Fruit fly (Drosophila melanogaster): ENCODE data around the gene Cyp309a1.

Cyp309a1 gene

DNA sequence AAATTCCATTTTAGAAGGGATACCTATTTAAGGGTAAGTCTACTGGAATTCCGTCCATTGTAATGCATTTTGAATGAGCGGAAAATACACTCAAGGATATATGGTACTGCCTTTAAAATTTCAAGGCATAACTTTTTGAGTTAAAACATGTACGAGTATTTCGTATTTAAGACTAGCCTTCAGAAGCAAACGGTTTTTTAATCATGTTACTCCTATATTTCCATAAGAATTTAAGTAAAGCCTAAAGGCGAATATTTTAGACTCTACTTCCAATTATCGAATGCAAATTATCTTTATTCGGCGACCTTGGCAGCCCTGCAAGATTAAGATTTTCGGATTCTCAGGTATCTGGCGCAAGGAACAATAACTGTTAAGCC, 12.7 kb upstream of the Cyp309a1 start, which contains the start of gene Elba2:
TSS of gene Elba2 (plus strand) at position 327 of the 377 bp plus-strand sequence.
- TF ChIP-seq CG11617 (GFP tag; optimal IDR thresholded peaks at IDR 0.05) (no peak), CG14711 (tag; optimal IDR thresholded peaks at IDR 0.05) (peak; percentile 36), CG33017 (tag; optimal IDR thresholded peaks at IDR 0.05) (no peak), bab1 (GFP tag; optimal IDR thresholded peaks at IDR 0.05) (no peak), Hr96 (GFP tag; optimal IDR thresholded peaks at IDR 0.05) (no peak), tj (GFP tag; optimal IDR thresholded peaks at IDR 0.05) (no peak), CG7101 (tag; optimal IDR thresholded peaks at IDR 0.05) (no peak), toe (GFP tag; optimal IDR thresholded peaks at IDR 0.05) (no peak)

DNA sequence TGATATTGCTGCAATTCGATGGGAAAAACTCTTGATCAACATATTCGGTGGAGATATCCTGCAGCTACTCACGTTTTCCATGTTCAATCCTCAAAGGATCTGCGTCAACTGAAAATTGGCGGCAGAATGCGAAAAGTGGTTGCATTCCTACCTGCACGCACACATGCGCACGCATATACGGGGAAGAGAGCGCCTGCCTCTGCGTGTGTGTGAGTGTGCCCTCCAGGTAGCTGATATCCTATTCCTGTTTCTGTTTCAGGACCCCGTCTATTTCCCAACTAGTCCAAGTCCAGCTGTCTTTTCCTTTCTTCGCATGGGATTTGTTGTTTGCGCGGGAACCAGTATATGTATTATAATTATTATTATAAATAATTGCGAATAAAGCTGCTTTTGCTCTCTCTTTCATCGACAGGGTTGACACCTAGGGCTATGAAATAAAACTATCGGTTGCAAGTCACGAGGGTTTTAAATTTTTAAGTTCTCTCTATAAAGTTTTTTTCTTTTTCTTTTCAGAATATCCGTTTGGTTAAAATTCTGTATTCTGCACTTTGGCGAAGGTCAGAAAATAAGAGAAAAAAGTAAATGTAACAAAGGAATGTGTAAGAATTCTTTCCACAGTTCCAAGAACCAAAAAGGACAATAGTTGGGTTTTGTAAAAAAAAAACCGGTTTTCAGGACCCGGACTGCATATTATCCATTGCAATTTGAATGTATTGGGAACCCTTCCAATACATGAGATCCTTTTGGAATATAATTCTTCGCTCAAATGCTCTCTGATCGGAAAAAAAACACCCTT, 12.1 kb upstream of the Cyp309a1 start, which contains the start of gene insv:
TSS of gene insv (minus strand) at position 433 of the 796 bp plus-strand sequence.
- TF ChIP-seq CG14711 (tag; optimal IDR thresholded peaks at IDR 0.05) (peak; percentile 68), ovo (GFP tag; optimal IDR thresholded peaks at IDR 0.05) (no peak), CG7101 (tag; optimal IDR thresholded peaks at IDR 0.05) (no peak), kay (GFP tag; ENCODE audit: borderline replicate concordance) (no peak), CG33017 (tag; optimal IDR thresholded peaks at IDR 0.05) (no peak)

DNA sequence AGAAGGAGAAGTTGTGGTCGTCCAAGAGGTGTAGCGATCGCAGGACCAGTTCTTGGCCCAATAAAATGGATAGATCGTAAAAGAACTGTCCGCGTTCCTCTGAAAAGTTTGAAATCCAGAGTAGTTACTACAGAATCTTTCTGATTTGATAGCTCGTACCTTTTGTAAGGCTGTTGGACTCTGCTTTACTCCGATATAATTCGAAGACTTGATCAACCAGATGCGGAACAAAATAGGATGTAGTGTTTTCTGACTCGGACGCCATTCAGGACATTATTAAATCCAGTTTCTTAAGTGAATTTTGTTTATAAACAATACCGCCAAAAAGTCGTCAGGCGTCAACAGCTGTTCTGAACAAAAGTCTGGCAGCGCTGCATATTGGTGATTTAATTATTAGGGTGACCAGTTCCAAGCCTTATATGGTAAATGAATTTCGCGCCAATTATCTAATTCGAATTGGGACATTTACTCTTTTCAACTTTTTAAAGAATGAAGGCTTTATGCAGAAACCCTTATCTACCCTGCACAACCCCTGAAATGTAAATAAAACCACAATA, 10.2 kb upstream of the Cyp309a1 start, which contains the start of the genes Rad1 and Sws1:
TSS of gene Rad1 (minus strand) at position 336 of the 557 bp plus-strand sequence.
TSS of gene Sws1 (minus strand) at position 336 of the 557 bp plus-strand sequence.
- TF ChIP-seq toe (GFP tag; optimal IDR thresholded peaks at IDR 0.05) (no peak), bab1 (GFP tag; optimal IDR thresholded peaks at IDR 0.05) (no peak), ovo (GFP tag; optimal IDR thresholded peaks at IDR 0.05) (no peak), tj (GFP tag; optimal IDR thresholded peaks at IDR 0.05) (no peak), CG7101 (tag; optimal IDR thresholded peaks at IDR 0.05) (no peak), Crg-1 (GFP tag; optimal IDR thresholded peaks at IDR 0.05) (no peak)

DNA sequence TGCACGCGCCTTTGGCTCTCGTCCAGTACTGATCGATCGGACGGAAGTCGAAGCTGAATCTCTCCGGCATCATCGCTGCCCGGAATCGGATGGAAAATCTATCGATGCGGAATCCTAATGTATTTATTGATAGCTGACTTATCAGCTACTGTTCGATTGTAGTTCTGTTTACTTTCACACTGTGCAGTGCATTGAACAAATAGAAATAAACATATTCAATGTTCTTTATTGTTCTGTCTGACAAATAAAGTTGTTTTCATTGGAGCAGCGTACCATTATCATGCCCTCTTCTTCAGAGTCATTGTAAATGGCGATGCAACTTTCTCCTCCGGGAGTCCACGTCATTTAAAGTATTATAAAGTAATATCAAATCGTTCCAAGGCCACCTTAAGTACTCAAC, 8.3 kb upstream of the Cyp309a1 start, which contains the start of gene Cyp309a2:
TSS of gene Cyp309a2 (minus strand) at position 101 of the 400 bp plus-strand sequence.
- TF ChIP-seq CG7101 (tag; optimal IDR thresholded peaks at IDR 0.05) (no peak), pad (GFP tag; optimal IDR thresholded peaks at IDR 0.05) (no peak), ovo (GFP tag; optimal IDR thresholded peaks at IDR 0.05) (no peak), kay (GFP tag; ENCODE audit: borderline replicate concordance) (no peak), cnc (optimal IDR thresholded peaks at IDR 0.05) (no peak), bab1 (GFP tag; optimal IDR thresholded peaks at IDR 0.05) (no peak), Crg-1 (GFP tag; optimal IDR thresholded peaks at IDR 0.05) (no peak), CG12768 (GFP tag; optimal IDR thresholded peaks at IDR 0.05) (no peak), Clk (GFP tag; optimal IDR thresholded peaks at IDR 0.05) (no peak), Hr96 (GFP tag; optimal IDR thresholded peaks at IDR 0.05) (no peak), Mnt (GFP tag; optimal IDR thresholded peaks at IDR 0.05) (no peak), CG7045 (GFP tag; optimal IDR thresholded peaks at IDR 0.05) (no peak), tj (GFP tag; optimal IDR thresholded peaks at IDR 0.05) (no peak)

DNA sequence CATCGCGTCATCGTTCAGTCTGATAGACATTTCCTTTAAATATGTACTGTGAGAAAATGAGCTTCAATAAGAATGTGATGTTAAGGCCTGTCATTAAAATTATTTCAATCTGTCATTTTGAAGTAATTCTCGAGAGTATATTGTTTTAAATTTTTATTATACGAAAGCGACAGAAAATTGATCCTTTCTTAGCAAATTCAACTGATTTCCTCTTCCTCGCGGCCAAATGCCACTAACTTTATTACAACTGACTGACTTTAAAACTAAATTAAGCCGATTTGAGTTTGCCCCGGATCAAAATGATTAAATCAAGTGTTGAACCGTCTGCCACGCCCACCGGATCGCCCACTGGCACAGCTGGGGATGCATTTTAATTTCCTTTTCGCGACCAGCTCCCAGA, 11.9 kb downstream of the Cyp309a1 start, which contains the start of gene CG3515:
TSS of gene CG3515 (minus strand) at position 101 of the 400 bp plus-strand sequence.
- TF ChIP-seq CG33017 (tag; optimal IDR thresholded peaks at IDR 0.05) (no peak), Clk (GFP tag; optimal IDR thresholded peaks at IDR 0.05) (no peak), CG5204 (GFP tag; optimal IDR thresholded peaks at IDR 0.05) (no peak)

DNA sequence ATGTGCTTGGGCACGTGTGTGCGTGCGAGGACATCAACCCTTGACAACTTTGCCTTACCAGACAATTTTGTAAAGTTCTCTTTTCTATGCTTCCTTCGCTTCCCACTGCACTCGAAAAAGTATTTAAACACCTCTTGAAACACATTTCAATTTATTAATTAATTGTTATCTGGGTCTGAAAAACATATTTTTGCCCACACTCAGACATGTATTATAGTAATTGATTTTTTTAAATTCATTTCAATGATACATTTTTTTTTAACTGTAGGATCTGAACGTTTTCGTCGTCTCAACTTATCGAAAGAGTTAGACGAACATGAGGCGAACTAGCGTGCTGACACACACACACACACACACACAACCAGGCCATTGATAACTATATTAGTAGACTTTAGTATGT, 22.1 kb downstream of the Cyp309a1 start:
- TF ChIP-seq CG7101 (tag; optimal IDR thresholded peaks at IDR 0.05) (no peak), pad (GFP tag; optimal IDR thresholded peaks at IDR 0.05) (no peak), CG11617 (GFP tag; optimal IDR thresholded peaks at IDR 0.05) (no peak), cic (GFP tag; optimal IDR thresholded peaks at IDR 0.05) (no peak), CG1620 (GFP tag; optimal IDR thresholded peaks at IDR 0.05) (no peak), Mnt (GFP tag; optimal IDR thresholded peaks at IDR 0.05) (no peak), CG12768 (GFP tag; optimal IDR thresholded peaks at IDR 0.05) (no peak)

DNA sequence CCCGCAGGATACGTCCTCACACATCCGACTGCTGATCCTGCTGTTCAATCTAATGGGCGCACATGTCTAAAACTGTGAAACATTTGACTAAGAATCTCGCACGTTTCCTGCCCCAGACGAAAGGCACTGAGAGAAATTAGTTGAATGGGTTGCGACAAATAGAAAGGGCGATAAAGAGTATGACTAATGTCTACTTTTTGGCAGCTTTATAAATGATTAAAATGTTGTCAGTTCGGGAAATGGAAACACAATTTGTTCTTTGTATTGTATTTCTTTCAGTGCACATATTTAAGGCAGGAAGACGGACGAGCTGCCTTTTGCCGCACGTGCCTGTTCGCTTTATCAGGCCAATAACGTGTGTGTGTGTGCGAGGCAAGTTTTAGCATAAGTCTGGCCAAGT, 36.5 kb downstream of the Cyp309a1 start:
- TF ChIP-seq CG11617 (GFP tag; optimal IDR thresholded peaks at IDR 0.05), result no peak
- no peak for TF ChIP-seq CG33017 (tag; optimal IDR thresholded peaks at IDR 0.05)
- no peak for TF ChIP-seq Mnt (GFP tag; optimal IDR thresholded peaks at IDR 0.05)
- no peak for TF ChIP-seq Crg-1 (GFP tag; optimal IDR thresholded peaks at IDR 0.05)
- no peak for TF ChIP-seq CG14711 (tag; optimal IDR thresholded peaks at IDR 0.05)
- no peak for TF ChIP-seq CG5204 (GFP tag; optimal IDR thresholded peaks at IDR 0.05)
- no peak for TF ChIP-seq CG12768 (GFP tag; optimal IDR thresholded peaks at IDR 0.05)
- TF ChIP-seq tj (GFP tag; optimal IDR thresholded peaks at IDR 0.05), result no peak
- no peak for TF ChIP-seq CG7045 (GFP tag; optimal IDR thresholded peaks at IDR 0.05)

All from whole organism, adult.